Worm (Caenorhabditis elegans): Measurements from ENCODE around the gene mlt-4.

The mlt-4 gene

DNA sequence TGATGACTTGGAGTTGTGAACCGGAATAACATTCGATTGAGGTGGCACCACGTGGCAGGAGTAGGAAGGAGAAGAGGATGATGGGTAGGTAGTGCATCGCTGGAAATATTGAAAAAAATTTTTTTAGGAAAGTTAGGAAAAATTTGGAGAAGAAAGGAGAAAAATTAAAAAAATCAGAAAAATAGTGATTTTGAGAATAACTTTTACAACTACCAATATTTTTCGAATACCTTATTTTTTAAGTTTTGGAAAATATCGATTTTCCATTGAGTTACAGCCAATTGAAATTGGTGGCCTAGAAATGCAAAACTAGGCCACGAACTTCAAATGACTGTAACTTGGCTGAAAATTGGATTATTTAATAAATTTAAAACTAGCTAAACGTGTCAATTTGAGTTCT is 46.0 kb upstream of the mlt-4 start, which contains the start of gene Y38H6A.5:
Gene Y38H6A.5 (minus strand): TSS at position 101 of the 400 bp plus-strand sequence.
- TF ChIP-seq Y56A3A.18 (GFP tag; IDR thresholded peaks at IDR 0.05), result no peak
- no peak for TF ChIP-seq hmg-1.2 (GFP tag; IDR thresholded peaks at IDR 0.05)
- no peak for TF ChIP-seq rec-8 (tag; optimal IDR thresholded peaks at IDR 0.05)
- no peak for TF ChIP-seq lsy-27 (tag; optimal IDR thresholded peaks at IDR 0.05; ENCODE audit: borderline replicate concordance, insufficient read depth)
- no peak for TF ChIP-seq nhr-27 (tag; optimal IDR thresholded peaks at IDR 0.05)
- TF ChIP-seq nfyb-1 (GFP tag; IDR thresholded peaks at IDR 0.05), result no peak
- no peak for TF ChIP-seq aptf-3 (GFP tag; IDR thresholded peaks at IDR 0.05)
- TF ChIP-seq ztf-6 (GFP tag; IDR thresholded peaks at IDR 0.05), result no peak
- no peak for TF ChIP-seq C06A6.2 (GFP tag; conservative IDR thresholded peaks at IDR 0.05)
- no peak for TF ChIP-seq B0019.2 (GFP tag; conservative IDR thresholded peaks at IDR 0.05)
- TF ChIP-seq bed-1 (GFP tag; IDR thresholded peaks at IDR 0.05), result no peak

DNA sequence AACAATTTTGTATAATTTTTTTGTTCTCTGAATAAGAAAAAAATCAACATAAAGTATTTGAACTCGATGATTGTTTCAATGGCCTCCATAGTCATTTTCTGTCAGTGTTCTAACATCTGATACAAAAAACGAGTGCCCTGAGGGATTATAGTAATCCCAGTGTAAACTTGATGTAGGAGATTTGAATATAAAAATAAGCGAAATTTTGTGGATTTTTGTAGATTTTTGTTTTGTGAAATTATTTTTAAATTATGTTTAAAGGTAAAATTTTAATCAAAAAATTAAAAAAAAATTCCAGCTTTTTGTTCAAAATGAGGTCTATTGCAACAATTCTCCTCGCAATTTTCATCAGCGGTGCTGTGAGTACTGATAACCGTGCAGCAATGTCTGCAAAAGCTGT is 36.2 kb upstream of the mlt-4 start, which contains the start of gene Y38H6A.1:
Gene Y38H6A.1 (plus strand): TSS at position 301 of the 400 bp plus-strand sequence.
- TF ChIP-seq hsf-1 (GFP tag; IDR thresholded peaks at IDR 0.05) (no peak), ceh-40 (GFP tag; IDR thresholded peaks at IDR 0.05) (no peak), him-1 (tag; optimal IDR thresholded peaks at IDR 0.05) (no peak), atf-7 (tag; optimal IDR thresholded peaks at IDR 0.05) (no peak), mxl-1 (tag; optimal IDR thresholded peaks at IDR 0.05) (no peak), sea-2 (GFP tag; IDR thresholded peaks at IDR 0.05) (no peak), madf-3 (GFP tag; IDR thresholded peaks at IDR 0.05) (no peak), F37B4.10 (GFP tag; IDR thresholded peaks at IDR 0.05) (no peak), lsl-1 (GFP tag; optimal IDR thresholded peaks at IDR 0.05) (no peak), cebp-1 (GFP tag; IDR thresholded peaks at IDR 0.05) (no peak), cebp-1 (tag; optimal IDR thresholded peaks at IDR 0.05) (no peak), egrh-3 (GFP tag; IDR thresholded peaks at IDR 0.05) (no peak), B0336.3 (GFP tag; IDR thresholded peaks at IDR 0.05) (no peak), ama-1 (optimal IDR thresholded peaks at IDR 0.05) (no peak), ama-1 (GFP tag; optimal IDR thresholded peaks at IDR 0.05) (no peak), tbp1 (GFP tag; optimal IDR thresholded peaks at IDR 0.05) (no peak), attf-5 (GFP tag; optimal IDR thresholded peaks at IDR 0.05) (no peak), sdz-38 (tag; optimal IDR thresholded peaks at IDR 0.05) (no peak), somi-1 (GFP tag; optimal IDR thresholded peaks at IDR 0.05) (no peak), D2030.7 (GFP tag; IDR thresholded peaks at IDR 0.05) (no peak), nfyb-1 (GFP tag; IDR thresholded peaks at IDR 0.05) (no peak)

DNA sequence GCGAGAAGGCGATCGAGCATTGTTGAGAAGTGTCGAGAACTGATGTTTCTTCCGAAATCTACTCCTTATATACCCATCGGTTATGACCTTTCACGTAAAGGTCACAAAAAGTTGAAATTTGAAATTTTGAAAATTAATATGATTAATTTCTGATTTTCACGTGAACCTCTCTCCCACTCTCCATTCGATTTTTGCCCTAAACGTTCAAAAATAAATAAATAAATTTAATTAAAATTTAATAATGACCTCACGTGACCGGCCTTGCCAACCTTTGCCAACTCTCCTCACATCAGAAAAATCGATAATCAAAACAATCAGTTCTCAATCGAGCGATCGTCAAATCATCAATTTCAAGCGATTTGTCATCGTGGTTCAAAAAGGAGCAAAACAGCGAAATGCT is 28.2 kb upstream of the mlt-4 start, which contains the start of gene Y113G7C.1:
Gene Y113G7C.1 (plus strand): TSS at position 301 of the 400 bp plus-strand sequence.
- TF ChIP-seq F57A8.1 (GFP tag; optimal IDR thresholded peaks at IDR 0.05) (no peak), let-526 (GFP tag; IDR thresholded peaks at IDR 0.05) (no peak), attf-6 (GFP tag; IDR thresholded peaks at IDR 0.05) (no peak), lin-40 (tag; optimal IDR thresholded peaks at IDR 0.05) (no peak), dox-1 (GFP tag; IDR thresholded peaks at IDR 0.05) (no peak), ztf-18 (tag; optimal IDR thresholded peaks at IDR 0.05) (no peak), F52B5.7 (tag; optimal IDR thresholded peaks at IDR 0.05) (no peak), rcor-1 (GFP tag; IDR thresholded peaks at IDR 0.05) (no peak), aptf-2 (GFP tag; conservative IDR thresholded peaks at IDR 0.05) (no peak), C17E4.6 (GFP tag; IDR thresholded peaks at IDR 0.05) (no peak), mxl-1 (tag; optimal IDR thresholded peaks at IDR 0.05) (no peak), F49E8.2 (tag; optimal IDR thresholded peaks at IDR 0.05; ENCODE audit: insufficient read depth) (no peak), gei-17 (GFP tag; optimal IDR thresholded peaks at IDR 0.05) (no peak), nhr-179 (tag; optimal IDR thresholded peaks at IDR 0.05) (no peak), sdz-38 (tag; optimal IDR thresholded peaks at IDR 0.05) (no peak), nfya-2 (GFP tag; IDR thresholded peaks at IDR 0.05) (no peak), lag-1 (GFP tag; IDR thresholded peaks at IDR 0.05) (no peak), lin-35 (GFP tag; optimal IDR thresholded peaks at IDR 0.05) (no peak)

All from whole organism, young adult.